Fruit fly (Drosophila melanogaster) whole organism: ENCODE data around the gene Sbp2.

Experiments
- EcR ChIP-seq, 2 experiments: fragments of >200 bp; optimal IDR thresholded peaks; 2 replicates each; lab custom pipeline; 2017; ENCODE audit warnings: missing biosample characterization in 2 of 2, missing genetic modification characterization in 2 of 2, missing genetic modification reagents in 2 of 2
- pan ChIP-seq: fragments of >200 bp; optimal IDR thresholded peaks from 2 replicates; lab custom pipeline; 2017
- psq ChIP-seq: fragments of >200 bp; optimal IDR thresholded peaks from 2 replicates; lab custom pipeline; 2017

DNA sequence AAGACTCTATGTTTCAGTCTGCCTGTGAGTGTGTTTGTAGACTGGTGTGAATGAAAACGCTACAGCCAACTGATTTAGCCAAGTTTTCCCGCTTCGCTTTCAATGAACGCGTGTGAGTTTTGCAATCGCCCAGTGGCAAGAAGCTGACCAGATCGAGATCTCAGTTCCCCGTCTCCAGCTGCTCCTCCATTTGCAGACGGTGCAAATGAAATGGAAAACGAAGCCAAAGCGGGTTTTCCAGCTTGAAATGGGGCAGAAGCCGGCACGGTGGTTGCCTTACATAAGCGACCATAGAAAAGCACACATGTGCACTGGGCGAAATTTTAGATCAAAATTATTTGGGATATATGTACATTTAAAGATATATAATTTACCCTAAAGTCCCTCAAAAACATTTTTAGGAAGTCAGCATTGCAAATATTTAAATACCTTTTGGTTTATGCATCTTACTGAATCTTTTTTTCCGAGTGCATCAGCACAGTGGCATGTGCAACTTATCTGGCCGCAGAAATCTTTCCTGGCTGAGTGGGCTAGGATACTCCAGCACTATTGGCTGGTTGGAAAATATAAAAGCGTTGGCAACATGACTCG, 15.1 kb downstream of the Sbp2 start, which contains the start of gene CG43059:
- TF ChIP-seq pan (lab: Kevin White, UChicago) (no peak), EcR (GFP tag; optimal IDR thresholded peaks at IDR 0.05; lab: Kevin White, UChicago) (no peak), psq (lab: Kevin White, UChicago) (no peak)
